Worm (Caenorhabditis elegans) whole organism, midembryonic: ENCODE measurements around the gene fbxc-30.

Source experiments
- T22C8.4 ChIP-seq: fragments of 200-800 bp; sonication (Bioruptor generic); IDR thresholded peaks from 2 replicates; pipeline ENCODE4 v1.3.6; 2022; ENCODE audit warnings: missing genetic modification characterization, missing compliant biosample characterization
- cog-1 ChIP-seq: sonication (generic microtip); optimal IDR thresholded peaks from 2 replicates; lab custom pipeline; 2016; ENCODE audit warnings: missing genetic modification characterization, missing compliant biosample characterization
- flt-1 ChIP-seq: fragments of 200-800 bp; sonication (Bioruptor generic); IDR thresholded peaks from 2 replicates; pipeline ENCODE4 v1.3.6; 2022; ENCODE audit warnings: missing genetic modification characterization, missing compliant biosample characterization
- klf-2 ChIP-seq: fragments of 200-800 bp; sonication (Bioruptor generic); conservative IDR thresholded peaks from 2 replicates; pipeline ENCODE4 v1.3.6; 2022; ENCODE audit warnings: missing genetic modification reagents, missing genetic modification characterization, missing compliant biosample characterization
- med-1 ChIP-seq: sonication (generic microtip); optimal IDR thresholded peaks from 2 replicates; lab custom pipeline; 2017; ENCODE audit warnings: missing genetic modification characterization, mild to moderate bottlenecking, missing compliant biosample characterization, antibody characterized with exemption, missing genetic modification reagents; ENCODE audit not compliant: insufficient read depth
- ref-1 ChIP-seq: fragments of 200-800 bp; sonication (Bioruptor generic); conservative IDR thresholded peaks from 2 replicates; pipeline ENCODE4 v1.3.6; 2022; ENCODE audit warnings: missing genetic modification reagents, missing genetic modification characterization, missing compliant biosample characterization
- tab-1 ChIP-seq: fragments of 200-800 bp; sonication (Bioruptor generic); IDR thresholded peaks from 2 replicates; pipeline ENCODE4 v1.3.6; 2022; ENCODE audit warnings: missing genetic modification characterization, missing compliant biosample characterization
- ztf-23 ChIP-seq: fragments of 200-800 bp; sonication (Bioruptor generic); IDR thresholded peaks from 2 replicates; pipeline ENCODE4 v1.3.6; 2022; ENCODE audit warnings: missing genetic modification reagents, missing genetic modification characterization, missing compliant biosample characterization
- ztf-29 ChIP-seq: fragments of 200-800 bp; sonication (Bioruptor generic); IDR thresholded peaks from 2 replicates; pipeline ENCODE4 v1.3.6; 2022; ENCODE audit warnings: missing genetic modification reagents, missing genetic modification characterization, missing compliant biosample characterization

fbxc-30 gene

ce11 chrII:917324-917723, at the start of gene fbxc-30:
Gene fbxc-30 (plus strand): TSS chrII:917624.
- TF ChIP-seq ztf-29 (GFP tag; lab: Robert Waterston, UW) (no peak), med-1 (GFP tag; lab: Kevin White, UChicago) (no peak)

DNA sequence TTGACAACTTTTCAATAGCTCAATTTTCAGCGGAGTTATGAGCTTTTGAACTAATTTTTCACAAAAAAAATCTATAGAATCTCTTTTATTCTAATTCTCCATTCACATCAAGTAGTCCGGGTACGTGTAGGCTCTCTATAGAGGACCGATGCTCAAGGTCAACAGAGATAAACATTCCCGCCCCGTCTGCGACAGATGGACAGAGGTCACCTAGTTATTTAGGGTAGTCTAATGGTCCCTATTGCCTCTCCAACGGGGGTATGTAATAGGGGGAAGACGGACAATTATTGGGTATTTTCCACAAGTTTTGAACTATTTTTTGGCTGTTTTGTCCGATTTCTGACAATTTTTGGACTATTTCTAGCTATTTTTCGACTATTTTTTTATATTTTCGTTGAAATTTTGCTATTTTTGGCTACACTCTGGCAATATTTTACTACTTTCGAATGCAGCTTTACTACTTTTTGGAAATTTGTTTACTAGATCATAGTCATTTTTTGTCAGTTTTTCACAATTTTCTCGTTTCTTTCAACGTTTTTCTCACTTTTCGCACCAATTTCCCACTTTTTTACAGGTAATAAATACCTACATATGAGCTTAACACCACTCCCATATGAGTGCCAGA, 49.1 kb upstream of the fbxc-30 start, which contains the start of gene fbxc-51:
TSS of gene fbxc-51 (plus strand) at position 575 of the 625 bp plus-strand sequence.
- TF ChIP-seq ztf-23 (no peak), cog-1 (tag; lab: Kevin White, UChicago) (no peak), T22C8.4 (GFP tag; lab: Robert Waterston, UW) (no peak), flt-1 (GFP tag; lab: Robert Waterston, UW) (no peak), klf-2 (GFP tag; lab: Robert Waterston, UW) (no peak), tab-1 (no peak), ztf-29 (GFP tag; lab: Robert Waterston, UW) (no peak), med-1 (GFP tag; lab: Kevin White, UChicago) (no peak), ref-1 (GFP tag; lab: Robert Waterston, UW) (no peak)

DNA sequence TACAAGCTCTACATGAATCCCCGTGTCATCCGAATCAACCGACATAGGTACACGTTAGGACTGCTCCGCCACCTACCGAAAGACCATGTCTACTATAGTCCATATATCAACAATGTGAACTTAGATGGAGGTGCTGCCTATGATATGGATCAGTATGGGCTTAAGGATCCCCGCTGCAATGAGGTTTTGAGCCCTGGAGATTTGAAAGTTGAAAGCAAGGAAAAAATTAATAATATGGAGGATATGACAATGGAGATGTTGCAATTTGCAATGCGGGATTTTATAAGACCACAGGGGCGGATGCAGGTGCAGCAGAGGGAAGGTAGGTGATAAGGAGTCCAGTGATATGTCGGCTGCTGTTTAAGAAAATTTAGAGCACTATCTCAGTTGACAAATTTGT, 48.1 kb upstream of the fbxc-30 start:
- TF ChIP-seq T22C8.4 (GFP tag; lab: Robert Waterston, UW) (no peak), ref-1 (GFP tag; lab: Robert Waterston, UW) (no peak), med-1 (GFP tag; lab: Kevin White, UChicago) (no peak), tab-1 (no peak), ztf-23 (no peak), flt-1 (GFP tag; lab: Robert Waterston, UW) (no peak), ztf-29 (GFP tag; lab: Robert Waterston, UW) (no peak)

DNA sequence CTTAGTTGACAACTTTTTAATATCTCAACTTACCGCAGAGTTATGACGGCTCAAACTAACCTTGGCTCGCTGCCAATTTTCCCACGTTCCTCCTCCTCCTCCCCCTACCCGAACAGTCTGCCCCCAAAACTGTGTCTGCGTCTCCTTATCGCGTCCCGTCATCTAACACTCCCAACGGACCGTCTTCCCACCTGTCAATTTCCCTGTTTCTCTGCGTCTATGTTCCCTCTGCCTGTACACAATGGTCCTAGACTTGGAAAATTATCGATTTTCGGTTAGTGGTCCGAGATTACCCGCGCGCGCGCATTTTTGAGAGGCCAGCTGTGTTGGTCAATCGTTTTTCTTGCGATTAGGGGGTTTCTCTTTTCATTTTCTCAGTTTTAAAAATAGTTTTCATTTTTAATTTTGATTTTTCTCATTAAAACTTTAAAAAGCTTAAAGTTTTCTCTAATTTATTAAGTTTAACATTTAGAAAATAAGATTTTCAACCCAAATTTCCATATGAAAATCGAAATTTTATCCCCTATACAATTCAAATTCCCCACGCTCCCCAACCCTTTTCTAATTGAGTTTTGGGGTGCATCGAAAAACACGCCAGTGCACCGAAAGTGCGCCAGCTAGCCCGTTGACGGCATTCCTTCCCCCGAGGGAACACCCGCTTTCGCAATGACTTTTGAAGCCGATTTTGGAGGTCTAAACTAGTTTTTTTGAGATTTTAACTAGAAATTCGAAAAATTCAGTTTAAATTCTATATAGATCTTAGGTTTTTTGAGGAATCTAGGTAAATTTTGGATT, 44.2 kb upstream of the fbxc-30 start, which contains the start of gene alg-2:
TSS of gene alg-2 (plus strand) at position 220 of the 795 bp plus-strand sequence.
- TF ChIP-seq T22C8.4 (GFP tag; lab: Robert Waterston, UW): peak; percentile 71; the same call in 1 of the 2 replicates
- no peak for TF ChIP-seq ref-1 (GFP tag; lab: Robert Waterston, UW)
- TF ChIP-seq ztf-23: no peak
- TF ChIP-seq med-1 (GFP tag; lab: Kevin White, UChicago): no peak
- 0 out of 2 replicates have a peak, but pooled peaks have one; percentile 15 for TF ChIP-seq flt-1 (GFP tag; lab: Robert Waterston, UW)
- no peak for TF ChIP-seq ztf-29 (GFP tag; lab: Robert Waterston, UW)
- TF ChIP-seq cog-1 (tag; lab: Kevin White, UChicago): no peak
- 0 out of 2 replicates have a peak, but pooled peaks have one; percentile 41 for TF ChIP-seq tab-1
- TF ChIP-seq klf-2 (GFP tag; lab: Robert Waterston, UW): no peak

ce11 chrII:875739-876138, 41.7 kb upstream of the fbxc-30 start:
- no peak for TF ChIP-seq cog-1 (tag; lab: Kevin White, UChicago)
- TF ChIP-seq med-1 (GFP tag; lab: Kevin White, UChicago): no peak
- no peak for TF ChIP-seq ztf-23
- TF ChIP-seq klf-2 (GFP tag; lab: Robert Waterston, UW): no peak
- no peak for TF ChIP-seq T22C8.4 (GFP tag; lab: Robert Waterston, UW)
- TF ChIP-seq tab-1: no peak
- TF ChIP-seq flt-1 (GFP tag; lab: Robert Waterston, UW): no peak
- no peak for TF ChIP-seq ref-1 (GFP tag; lab: Robert Waterston, UW)
- no peak for TF ChIP-seq ztf-29 (GFP tag; lab: Robert Waterston, UW)

ce11 chrII:880666-881226, 36.7 kb upstream of the fbxc-30 start:
- no peak for TF ChIP-seq klf-2 (GFP tag; lab: Robert Waterston, UW)
- no peak for TF ChIP-seq med-1 (GFP tag; lab: Kevin White, UChicago)
- TF ChIP-seq flt-1 (GFP tag; lab: Robert Waterston, UW): no peak
- TF ChIP-seq ztf-23: no peak
- no peak for TF ChIP-seq cog-1 (tag; lab: Kevin White, UChicago)
- TF ChIP-seq T22C8.4 (GFP tag; lab: Robert Waterston, UW): no peak
- TF ChIP-seq ztf-29 (GFP tag; lab: Robert Waterston, UW): no peak
- TF ChIP-seq tab-1: no peak
- no peak for TF ChIP-seq ref-1 (GFP tag; lab: Robert Waterston, UW)

DNA sequence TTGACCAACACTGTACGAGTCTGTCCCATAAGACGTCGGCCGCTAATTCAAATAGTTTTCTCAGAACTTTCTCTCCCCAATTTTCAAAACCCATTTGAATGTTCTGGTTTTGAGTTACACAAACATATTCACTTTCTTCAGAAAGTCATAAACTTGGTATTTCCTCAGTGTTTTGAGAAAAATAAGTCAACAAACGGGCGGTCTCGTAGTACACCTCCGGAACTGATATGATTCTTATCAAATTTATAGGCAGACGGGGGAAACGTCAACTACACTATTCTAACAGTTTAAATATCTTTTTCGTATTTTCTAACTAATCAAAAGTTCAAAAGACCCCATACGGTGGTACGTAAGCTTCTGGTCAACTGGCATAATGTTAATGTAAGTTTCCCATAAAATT, 33.2 kb upstream of the fbxc-30 start:
- TF ChIP-seq klf-2 (GFP tag; lab: Robert Waterston, UW): no peak

DNA sequence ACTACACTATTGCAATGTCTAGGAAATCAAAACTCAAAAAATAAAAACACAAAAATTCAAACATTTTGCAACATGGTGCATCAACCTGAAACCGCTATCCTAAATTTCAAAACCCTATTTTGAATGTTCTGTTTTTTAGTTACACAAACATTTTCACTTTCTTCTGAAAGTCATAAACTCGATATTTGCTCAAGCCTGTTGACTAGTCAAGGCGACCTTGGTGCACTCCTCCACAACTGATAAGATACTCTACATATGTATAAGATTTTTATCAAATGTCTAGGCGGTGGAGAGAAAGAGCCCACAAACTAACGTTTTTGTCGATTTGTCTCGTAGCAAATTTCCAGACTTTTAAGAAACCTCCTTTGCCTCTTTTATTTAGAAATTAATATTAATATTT, 29.4 kb upstream of the fbxc-30 start, which contains the start of gene T07D3.4:
TSS of gene T07D3.4 (plus strand) at position 286 of the 400 bp plus-strand sequence.
- no peak for TF ChIP-seq ztf-29 (GFP tag; lab: Robert Waterston, UW)
- TF ChIP-seq T22C8.4 (GFP tag; lab: Robert Waterston, UW): no peak
- TF ChIP-seq klf-2 (GFP tag; lab: Robert Waterston, UW): no peak
- no peak for TF ChIP-seq cog-1 (tag; lab: Kevin White, UChicago)
- TF ChIP-seq med-1 (GFP tag; lab: Kevin White, UChicago): no peak
- no peak for TF ChIP-seq flt-1 (GFP tag; lab: Robert Waterston, UW)

DNA sequence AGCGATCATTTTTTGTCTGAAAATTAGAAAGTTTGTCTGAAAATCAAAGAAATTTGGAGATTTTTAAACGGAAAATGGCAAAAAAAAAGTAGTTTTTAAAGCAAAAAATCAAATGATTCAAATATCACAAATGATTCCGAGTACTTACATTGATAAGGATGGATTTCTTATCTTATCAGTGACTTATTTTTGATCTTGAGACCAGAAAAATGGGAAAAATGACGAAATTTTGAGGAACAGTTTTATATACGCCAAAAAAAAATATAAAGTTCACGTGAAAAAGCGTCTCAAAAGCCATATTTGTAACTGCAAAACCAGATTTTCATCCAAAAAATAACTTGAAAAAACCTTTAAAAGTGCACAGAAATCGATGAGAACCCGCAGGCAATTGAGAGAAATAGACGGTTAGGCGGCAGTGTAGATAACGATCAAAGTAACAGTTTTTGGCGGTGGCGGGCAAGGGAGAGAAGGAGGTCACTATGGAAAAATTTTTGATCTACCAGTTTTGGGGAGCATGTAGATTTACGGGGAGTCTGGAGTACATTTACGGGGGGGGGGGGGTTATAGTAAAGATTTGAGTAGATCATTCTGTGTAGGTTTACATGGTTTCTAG, 16.6 kb upstream of the fbxc-30 start, which contains the start of gene T07D3.9:
TSS of gene T07D3.9 (minus strand) at position 194 of the 613 bp plus-strand sequence.
- TF ChIP-seq klf-2 (GFP tag; lab: Robert Waterston, UW) (no peak), med-1 (GFP tag; lab: Kevin White, UChicago) (no peak), flt-1 (GFP tag; lab: Robert Waterston, UW) (no peak), ref-1 (GFP tag; lab: Robert Waterston, UW) (no peak)
